Worm (Caenorhabditis elegans): ENCODE measurements around the gene K12H4.2.

DNA sequence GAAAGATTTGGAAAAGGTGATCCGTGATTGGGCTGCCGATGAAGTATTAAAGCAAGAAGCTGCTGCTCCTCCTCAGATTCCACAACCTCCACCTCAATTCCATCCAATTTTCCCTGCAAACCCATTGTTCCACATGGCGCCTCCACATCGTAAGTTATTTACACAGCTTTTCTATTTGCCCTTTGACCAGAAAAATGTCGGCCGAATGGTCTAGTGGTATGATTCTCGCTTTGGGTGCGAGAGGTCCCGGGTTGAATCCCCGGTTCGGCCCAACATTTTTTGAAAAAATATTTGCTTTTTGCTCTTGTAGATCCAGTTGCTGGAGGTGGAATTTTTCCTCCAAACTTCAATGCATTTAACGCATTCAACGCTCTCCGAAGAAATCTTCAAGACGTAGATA, 21.7 kb downstream of the K12H4.2 start:
- TF ChIP-seq fkh-3 (tag; optimal IDR thresholded peaks at IDR 0.05) (no peak), nfya-2 (GFP tag; IDR thresholded peaks at IDR 0.05) (no peak), unc-62 (GFP tag; optimal IDR thresholded peaks at IDR 0.05) (no peak), ztf-25 (GFP tag; IDR thresholded peaks at IDR 0.05) (no peak), ama-1 (optimal IDR thresholded peaks at IDR 0.05) (no peak), ama-1 (GFP tag; optimal IDR thresholded peaks at IDR 0.05) (no peak), tbp1 (GFP tag; optimal IDR thresholded peaks at IDR 0.05) (peak; percentile 92), snpc-4 (GFP tag; optimal IDR thresholded peaks at IDR 0.05) (peak; percentile 56), snpc-4 (tag; optimal IDR thresholded peaks at IDR 0.05) (peak in 3 of 4 experiments; percentile 86 to 88 (median 87)), hsf-1 (GFP tag; IDR thresholded peaks at IDR 0.05) (no peak), nhr-90 (tag; optimal IDR thresholded peaks at IDR 0.05) (no peak), zim-3 (tag; optimal IDR thresholded peaks at IDR 0.05) (no peak), F55B11.4 (tag; optimal IDR thresholded peaks at IDR 0.05; ENCODE audit: borderline replicate concordance, insufficient read depth) (no peak), unc-130 (GFP tag; optimal IDR thresholded peaks at IDR 0.05) (no peak), chd-7 (tag; optimal IDR thresholded peaks at IDR 0.05) (no peak)
